Worm (Caenorhabditis elegans): Measurements from ENCODE around the gene spas-1.
A peak's percentile ranks its signal among the peaks of the same experiment; 100 is the strongest.

Gene spas-1

ce11 chrV:9175218-9175837 is at the start of gene spas-1 (continued):
- peak; percentile 92 for TF ChIP-seq nhr-102 (tag; optimal IDR thresholded peaks at IDR 0.05)
- TF ChIP-seq dmd-6 (GFP tag; IDR thresholded peaks at IDR 0.05): peak; percentile 57
- TF ChIP-seq nhr-237 (tag; optimal IDR thresholded peaks at IDR 0.05): no peak
- TF ChIP-seq zag-1 (tag; optimal IDR thresholded peaks at IDR 0.05): no peak
- peak; percentile 68 for TF ChIP-seq duxl-1 (tag; optimal IDR thresholded peaks at IDR 0.05; ENCODE audit: poor library complexity)
- no peak for TF ChIP-seq F10B5.3 (tag; optimal IDR thresholded peaks at IDR 0.05)
- TF ChIP-seq hmg-1.1 (GFP tag; IDR thresholded peaks at IDR 0.05): peak; percentile 65
- peak; percentile 74 for TF ChIP-seq nhr-48 (tag; optimal IDR thresholded peaks at IDR 0.05)
- no peak for TF ChIP-seq R02D3.7 (tag; optimal IDR thresholded peaks at IDR 0.05)
- no peak for TF ChIP-seq aly-2 (tag; optimal IDR thresholded peaks at IDR 0.05)
- TF ChIP-seq unc-62 (GFP tag; optimal IDR thresholded peaks at IDR 0.05 in 1 of 2): peak in 1 of 2 experiments; percentile 96
- no peak for TF ChIP-seq unc-62 (tag; optimal IDR thresholded peaks at IDR 0.05)
- peak; percentile 97 for TF ChIP-seq dpl-1 (GFP tag; optimal IDR thresholded peaks at IDR 0.05)
- TF ChIP-seq zfp-3 (GFP tag; conservative IDR thresholded peaks at IDR 0.05): 0 out of 2 replicates have a peak, but pooled peaks have one; percentile 19
- peak; percentile 80 for TF ChIP-seq fkh-10 (GFP tag; optimal IDR thresholded peaks at IDR 0.05)
- no peak for TF ChIP-seq gei-8 (GFP tag; optimal IDR thresholded peaks at IDR 0.05)
- TF ChIP-seq pha-4 (GFP tag; IDR thresholded peaks at IDR 0.05): no peak
- TF ChIP-seq pha-4 (tag; optimal IDR thresholded peaks at IDR 0.05): peak; percentile 54
- TF ChIP-seq mep-1 (tag; optimal IDR thresholded peaks at IDR 0.05): peak; percentile 94
- TF ChIP-seq ZK546.5 (tag; optimal IDR thresholded peaks at IDR 0.05): no peak
- TF ChIP-seq spr-3 (GFP tag; optimal IDR thresholded peaks at IDR 0.05): no peak
- no peak for TF ChIP-seq nhr-41 (GFP tag; IDR thresholded peaks at IDR 0.05)
- no peak for TF ChIP-seq lin-39 (tag; optimal IDR thresholded peaks at IDR 0.05)
- TF ChIP-seq ctbp-1 (GFP tag; IDR thresholded peaks at IDR 0.05): peak; percentile 76
- no peak for TF ChIP-seq nhr-10 (tag; optimal IDR thresholded peaks at IDR 0.05)
- no peak for TF ChIP-seq ceh-82 (tag; optimal IDR thresholded peaks at IDR 0.05)
- no peak for TF ChIP-seq zip-11 (GFP tag; IDR thresholded peaks at IDR 0.05)
- peak in 1 of 2 experiments; percentile 51 for TF ChIP-seq hif-1 (tag; optimal IDR thresholded peaks at IDR 0.05)
- peak; percentile 34 for TF ChIP-seq pqm-1 (tag; optimal IDR thresholded peaks at IDR 0.05)
- TF ChIP-seq lin-38 (GFP tag; IDR thresholded peaks at IDR 0.05): no peak
- peak; percentile 88 for TF ChIP-seq T26A8.4 (GFP tag; IDR thresholded peaks at IDR 0.05)
- no peak for TF ChIP-seq ceh-62 (tag; optimal IDR thresholded peaks at IDR 0.05)
- TF ChIP-seq zip-2 (tag; optimal IDR thresholded peaks at IDR 0.05): peak; percentile 54
- no peak for TF ChIP-seq madf-5 (GFP tag; IDR thresholded peaks at IDR 0.05)
- peak; percentile 74 for TF ChIP-seq nhr-11 (tag; optimal IDR thresholded peaks at IDR 0.05)
- TF ChIP-seq unc-130 (GFP tag; optimal IDR thresholded peaks at IDR 0.05): peak; percentile 45
- peak; percentile 42 for TF ChIP-seq F49E8.2 (tag; optimal IDR thresholded peaks at IDR 0.05; ENCODE audit: borderline replicate concordance)

- no peak for TF ChIP-seq set-16 (GFP tag; IDR thresholded peaks at IDR 0.05)
- no peak for TF ChIP-seq madf-9 (GFP tag; conservative IDR thresholded peaks at IDR 0.05)
- TF ChIP-seq tra-1 (GFP tag; IDR thresholded peaks at IDR 0.05): no peak
- TF ChIP-seq hlh-30 (tag; optimal IDR thresholded peaks at IDR 0.05; ENCODE audit: insufficient read depth): no peak
- no peak for TF ChIP-seq lin-1 (GFP tag; IDR thresholded peaks at IDR 0.05)
- no peak for TF ChIP-seq lin-15B (tag; optimal IDR thresholded peaks at IDR 0.05)
- no peak for TF ChIP-seq vab-7 (GFP tag; IDR thresholded peaks at IDR 0.05)
- TF ChIP-seq lin-29 (GFP tag; IDR thresholded peaks at IDR 0.05): no peak
- TF ChIP-seq spr-1 (tag; optimal IDR thresholded peaks at IDR 0.05): no peak
- TF ChIP-seq zip-2 (tag; optimal IDR thresholded peaks at IDR 0.05): no peak
- no peak for TF ChIP-seq nhr-76 (tag; optimal IDR thresholded peaks at IDR 0.05)
- TF ChIP-seq mes-2 (tag; optimal IDR thresholded peaks at IDR 0.05; ENCODE audit: poor library complexity, severe bottlenecking): no peak
- no peak for TF ChIP-seq daf-19 (GFP tag; conservative IDR thresholded peaks at IDR 0.05)
Observed at ce11 chrV:9126316-9126715, 49.3 kb upstream of the spas-1 start, which contains the start of gene F21C10.4. Gene F21C10.4, plus strand, starts transcription at chrV:9126616.

All from whole organism, L4 larva.